Fruit fly (Drosophila melanogaster) whole organism, prepupa: ENCODE data around the gene CG14546.

Source experiments
- CG10631 ChIP-seq: fragments of 200-800 bp; sonication (Bioruptor generic); optimal IDR thresholded peaks from 2 replicates; lab custom pipeline; 2016; ENCODE audit warnings: missing biosample characterization, missing genetic modification characterization
- CG16779 ChIP-seq: fragments of 200-800 bp; sonication (Bioruptor generic); optimal IDR thresholded peaks from 3 replicates; lab custom pipeline; 2017; ENCODE audit warnings: missing biosample characterization, mild to moderate bottlenecking, missing genetic modification characterization
- Eip75B ChIP-seq: fragments of 200-800 bp; sonication (Bioruptor generic); optimal IDR thresholded peaks from 3 replicates; lab custom pipeline; 2016; ENCODE audit warnings: missing biosample characterization, missing genetic modification characterization
- Ets96B ChIP-seq: fragments of 200-800 bp; optimal IDR thresholded peaks from 2 replicates; lab custom pipeline; 2019; ENCODE audit warnings: missing biosample characterization, mild to moderate bottlenecking, missing genetic modification characterization, moderate library complexity
- Hr39 ChIP-seq: fragments of 200-800 bp; sonication (Bioruptor generic); optimal IDR thresholded peaks from 2 replicates; lab custom pipeline; 2016; ENCODE audit warnings: missing biosample characterization, missing genetic modification characterization
- Met ChIP-seq: fragments of 200-800 bp; sonication (Bioruptor generic); optimal IDR thresholded peaks from 3 replicates; lab custom pipeline; 2016; ENCODE audit warnings: missing biosample characterization, missing genetic modification characterization
- acj6 ChIP-seq: fragments of 200-800 bp; sonication (Bioruptor generic); optimal IDR thresholded peaks from 3 replicates; lab custom pipeline; 2016; ENCODE audit warnings: missing biosample characterization, missing genetic modification characterization
- cyc ChIP-seq: fragments of 200-800 bp; sonication (Bioruptor generic); optimal IDR thresholded peaks from 3 replicates; lab custom pipeline; 2016; ENCODE audit warnings: missing biosample characterization, missing genetic modification characterization
- salr ChIP-seq, 2 experiments: fragments of 200-800 bp; sonication (Bioruptor generic); optimal IDR thresholded peaks; 3 replicates each; lab custom pipeline; 2016 to 2018; ENCODE audit warnings: missing biosample characterization in 2 of 2, missing genetic modification characterization in 2 of 2, mild to moderate bottlenecking in 1 of 2

- TF ChIP-seq salr (GFP tag; optimal IDR thresholded peaks at IDR 0.05; lab: Kevin White, UChicago) = no peak
- no peak for TF ChIP-seq Met
- TF ChIP-seq cyc (GFP tag; lab: Kevin White, UChicago) = no peak
- no peak for TF ChIP-seq Ets96B
- TF ChIP-seq Eip75B = no peak
- TF ChIP-seq Hr39 = no peak
- TF ChIP-seq CG16779 (tag; lab: Kevin White, UChicago) = no peak
- TF ChIP-seq acj6 (GFP tag; lab: Kevin White, UChicago) = no peak
- TF ChIP-seq CG10631 = no peak
Measured at dm6 chr3R:25881915-25882314, 40.5 kb downstream of the CG14546 start, which contains the start of gene SppL.
